Worm (Caenorhabditis elegans): ENCODE results near the gene srg-17.

Gene srg-17

ce11 chrII:12452754-12453352 is 20.7 kb upstream of the srg-17 start, which contains the start of the genes sre-35 and sre-33:
sre-35 (minus strand) TSS chrII:12452854.
sre-33 (plus strand) TSS chrII:12453302.
- TF ChIP-seq ceh-27 (GFP tag; optimal IDR thresholded peaks at IDR 0.05): no peak
- no peak for TF ChIP-seq dpl-1 (GFP tag; optimal IDR thresholded peaks at IDR 0.05)
- TF ChIP-seq D2030.7 (GFP tag; IDR thresholded peaks at IDR 0.05): no peak
- TF ChIP-seq tlf-1 (GFP tag; optimal IDR thresholded peaks at IDR 0.05): no peak
- no peak for TF ChIP-seq xnd-1 (tag; optimal IDR thresholded peaks at IDR 0.05)
- no peak for TF ChIP-seq cebp-2 (GFP tag; IDR thresholded peaks at IDR 0.05)

ce11 chrII:12456633-12457032 is 16.9 kb upstream of the srg-17 start, which contains the start of gene sre-32:
sre-32 (minus strand) TSS chrII:12456733.
- TF ChIP-seq madf-10 (tag; optimal IDR thresholded peaks at IDR 0.05) (no peak), mxl-1 (tag; optimal IDR thresholded peaks at IDR 0.05) (no peak), hlh-12 (tag; optimal IDR thresholded peaks at IDR 0.05) (no peak), T07F8.4 (tag; optimal IDR thresholded peaks at IDR 0.05) (no peak), bed-1 (GFP tag; IDR thresholded peaks at IDR 0.05) (no peak), lin-40 (tag; optimal IDR thresholded peaks at IDR 0.05) (no peak), lag-1 (GFP tag; IDR thresholded peaks at IDR 0.05) (no peak), ztf-6 (GFP tag; IDR thresholded peaks at IDR 0.05) (no peak), ama-1 (optimal IDR thresholded peaks at IDR 0.05) (no peak), ama-1 (GFP tag; optimal IDR thresholded peaks at IDR 0.05) (no peak), snpc-4 (GFP tag; optimal IDR thresholded peaks at IDR 0.05) (no peak), snpc-4 (tag; optimal IDR thresholded peaks at IDR 0.05) (no peak), lsl-1 (GFP tag; optimal IDR thresholded peaks at IDR 0.05) (no peak)

- TF ChIP-seq lin-54 (GFP tag; optimal IDR thresholded peaks at IDR 0.05) (no peak), Y56A3A.18 (GFP tag; IDR thresholded peaks at IDR 0.05) (no peak), efl-1 (GFP tag; optimal IDR thresholded peaks at IDR 0.05) (no peak), nhr-80 (tag; optimal IDR thresholded peaks at IDR 0.05) (no peak), snpc-3.4 (tag; optimal IDR thresholded peaks at IDR 0.05) (no peak), lag-1 (GFP tag; IDR thresholded peaks at IDR 0.05) (no peak), K12H6.12 (tag; optimal IDR thresholded peaks at IDR 0.05) (no peak)
Measured at ce11 chrII:12457275-12457674, 16.2 kb upstream of the srg-17 start, which contains the start of gene sre-38. sre-38 (plus strand) TSS chrII:12457575.

- TF ChIP-seq fkh-3 (tag; optimal IDR thresholded peaks at IDR 0.05): no peak
- TF ChIP-seq attf-6 (GFP tag; IDR thresholded peaks at IDR 0.05): no peak
- TF ChIP-seq B0019.2 (GFP tag; conservative IDR thresholded peaks at IDR 0.05): no peak
- TF ChIP-seq ceh-91 (GFP tag; IDR thresholded peaks at IDR 0.05): peak; percentile 35; the same call in 1 of the 2 replicates
- TF ChIP-seq lag-1 (GFP tag; IDR thresholded peaks at IDR 0.05): no peak
- TF ChIP-seq Y95B8A.8 (GFP tag; IDR thresholded peaks at IDR 0.05): no peak
- TF ChIP-seq ceh-79 (tag; optimal IDR thresholded peaks at IDR 0.05): no peak
- TF ChIP-seq ama-1 (optimal IDR thresholded peaks at IDR 0.05): no peak
- TF ChIP-seq ama-1 (GFP tag; optimal IDR thresholded peaks at IDR 0.05): no peak
- TF ChIP-seq hsf-1 (GFP tag; IDR thresholded peaks at IDR 0.05): peak; percentile 53
- peak; percentile 44 for TF ChIP-seq pha-4 (tag; optimal IDR thresholded peaks at IDR 0.05)
- peak; percentile 36 to 96 (median 75) for TF ChIP-seq lin-35 (GFP tag; optimal IDR thresholded peaks at IDR 0.05)
- no peak for TF ChIP-seq F55B11.4 (tag; optimal IDR thresholded peaks at IDR 0.05; ENCODE audit: borderline replicate concordance, insufficient read depth)
- TF ChIP-seq dpl-1 (GFP tag; optimal IDR thresholded peaks at IDR 0.05): peak; percentile 89
- no peak for TF ChIP-seq Y79H2A.3 (GFP tag; conservative IDR thresholded peaks at IDR 0.05)
- no peak for TF ChIP-seq ztf-25 (GFP tag; IDR thresholded peaks at IDR 0.05)
- TF ChIP-seq ztf-22 (GFP tag; optimal IDR thresholded peaks at IDR 0.05): no peak
- TF ChIP-seq zfh-2 (GFP tag; conservative IDR thresholded peaks at IDR 0.05): no peak
- TF ChIP-seq cebp-1 (GFP tag; IDR thresholded peaks at IDR 0.05): no peak
- no peak for TF ChIP-seq cebp-1 (tag; optimal IDR thresholded peaks at IDR 0.05)
- TF ChIP-seq F49E8.2 (tag; optimal IDR thresholded peaks at IDR 0.05; ENCODE audit: insufficient read depth): peak; percentile 41
- TF ChIP-seq egl-18 (GFP tag; IDR thresholded peaks at IDR 0.05): no peak
- no peak for TF ChIP-seq B0035.1 (tag; optimal IDR thresholded peaks at IDR 0.05)
- TF ChIP-seq ceh-27 (GFP tag; optimal IDR thresholded peaks at IDR 0.05): no peak
- TF ChIP-seq ceh-40 (GFP tag; IDR thresholded peaks at IDR 0.05): no peak
Measured at ce11 chrII:12459422-12459821, 14.1 kb upstream of the srg-17 start, which contains the start of gene tag-281. tag-281 (plus strand) TSS chrII:12459761.

All from whole organism, young adult.